Worm (Caenorhabditis elegans): ENCODE measurements around the gene hpo-26.

Gene hpo-26

DNA sequence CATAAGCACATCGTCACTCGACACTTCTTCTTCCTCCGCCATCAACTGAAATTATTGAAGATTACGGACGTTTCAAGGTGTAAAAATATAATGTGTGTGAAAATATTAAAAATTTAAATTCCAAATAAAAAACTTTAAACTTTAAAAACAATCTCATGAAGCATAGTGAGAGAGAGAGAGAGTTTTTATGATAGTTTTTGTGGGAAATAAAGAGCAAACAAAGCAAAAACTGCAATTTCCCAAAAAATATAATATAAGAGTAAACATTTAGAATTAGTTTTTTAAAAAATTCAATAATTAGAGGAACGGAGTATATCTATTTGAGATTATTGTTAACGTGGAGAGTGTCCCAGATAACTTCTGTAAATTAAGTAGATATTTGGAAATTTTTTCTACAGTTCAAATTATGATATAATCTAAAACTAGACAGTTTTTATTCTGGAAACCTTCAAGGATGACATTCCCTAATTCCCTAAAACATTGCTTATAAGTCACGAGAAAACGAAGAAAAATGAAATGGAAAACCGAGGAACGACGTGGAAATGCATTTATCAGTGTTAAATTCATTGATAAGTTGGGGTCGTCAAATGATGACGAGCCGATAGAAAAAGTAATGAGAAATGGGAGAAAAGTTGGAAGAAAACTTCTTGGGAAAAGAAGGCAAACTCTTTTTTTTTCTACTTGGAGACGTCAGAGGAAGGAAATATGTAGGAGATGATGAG is 13.8 kb upstream of the hpo-26 start, which contains the start of gene dre-1:
Gene dre-1, minus strand, starts transcription at position 51 of the 722 bp plus-strand sequence.
- no peak for TF ChIP-seq nfya-1 (tag; optimal IDR thresholded peaks at IDR 0.05; ENCODE audit: insufficient read depth)
- TF ChIP-seq ceh-9 (tag; optimal IDR thresholded peaks at IDR 0.05), result no peak
- no peak for TF ChIP-seq ceh-82 (tag; optimal IDR thresholded peaks at IDR 0.05)
- TF ChIP-seq nhr-77 (tag; optimal IDR thresholded peaks at IDR 0.05), result no peak
- TF ChIP-seq zag-1 (tag; optimal IDR thresholded peaks at IDR 0.05), result no peak
- TF ChIP-seq pha-4 (tag; optimal IDR thresholded peaks at IDR 0.05), result peak; percentile 3
- no peak for TF ChIP-seq ceh-16 (tag; optimal IDR thresholded peaks at IDR 0.05)
- no peak for TF ChIP-seq pqm-1 (tag; optimal IDR thresholded peaks at IDR 0.05)
- TF ChIP-seq elt-2 (tag; optimal IDR thresholded peaks at IDR 0.05), result peak; percentile 67

DNA sequence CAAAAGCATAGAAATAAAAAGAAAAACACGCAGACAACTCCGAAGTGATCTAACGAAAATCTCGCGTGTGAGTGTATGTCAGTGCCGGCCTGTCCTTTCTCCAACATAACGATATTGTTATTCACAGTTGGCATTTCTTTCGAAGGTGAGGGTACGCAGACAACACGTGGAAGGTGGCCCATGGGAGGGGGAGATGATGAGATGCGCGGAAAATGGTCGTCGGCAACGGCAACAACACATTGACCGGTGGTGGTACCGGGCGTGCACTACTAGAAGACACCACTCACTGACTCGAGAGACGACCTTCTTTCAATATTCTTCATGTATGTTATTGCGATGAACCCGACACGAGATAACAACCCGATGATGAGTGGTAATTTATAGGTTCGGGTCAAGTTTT is 12.1 kb upstream of the hpo-26 start:
- no peak for TF ChIP-seq nfya-1 (tag; optimal IDR thresholded peaks at IDR 0.05; ENCODE audit: insufficient read depth)
- peak; percentile 41 for TF ChIP-seq nhr-25 (tag; optimal IDR thresholded peaks at IDR 0.05)
- TF ChIP-seq lsy-12 (tag; optimal IDR thresholded peaks at IDR 0.05), result peak; percentile 9
- TF ChIP-seq nhr-23 (tag; optimal IDR thresholded peaks at IDR 0.05), result peak; percentile 6

DNA sequence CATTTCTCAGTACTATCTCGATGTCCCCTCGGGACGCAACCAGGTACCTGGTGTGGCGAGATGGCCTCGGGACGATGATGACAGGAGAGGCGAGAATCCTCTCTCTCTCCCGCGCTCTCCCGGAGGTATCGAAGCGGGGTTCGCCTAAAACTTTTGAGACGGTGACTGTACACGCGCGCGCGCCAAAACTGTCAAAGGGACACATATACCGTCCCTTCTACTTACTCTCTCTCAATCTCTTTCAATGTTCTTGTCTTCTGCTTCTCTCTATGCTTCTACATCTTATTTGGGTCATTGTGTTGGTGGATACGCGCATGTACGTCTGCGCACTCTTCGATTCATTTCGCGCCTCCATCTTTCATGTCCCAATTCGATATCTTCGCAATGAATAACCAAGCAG is 9.0 kb upstream of the hpo-26 start:
- TF ChIP-seq nhr-76 (tag; optimal IDR thresholded peaks at IDR 0.05), result no peak
- TF ChIP-seq ceh-16 (tag; optimal IDR thresholded peaks at IDR 0.05), result no peak
- no peak for TF ChIP-seq lin-39 (tag; optimal IDR thresholded peaks at IDR 0.05)
- no peak for TF ChIP-seq lsy-12 (tag; optimal IDR thresholded peaks at IDR 0.05)
- TF ChIP-seq zag-1 (tag; optimal IDR thresholded peaks at IDR 0.05), result no peak
- TF ChIP-seq ceh-28 (tag; optimal IDR thresholded peaks at IDR 0.05), result no peak
- TF ChIP-seq nhr-67 (tag; optimal IDR thresholded peaks at IDR 0.05), result no peak
- TF ChIP-seq egl-27 (tag; optimal IDR thresholded peaks at IDR 0.05), result no peak
- TF ChIP-seq nhr-23 (tag; optimal IDR thresholded peaks at IDR 0.05), result peak; percentile 84
- no peak for TF ChIP-seq snpc-4 (tag; optimal IDR thresholded peaks at IDR 0.05)
- peak; percentile 51 for TF ChIP-seq nhr-43 (tag; optimal IDR thresholded peaks at IDR 0.05; ENCODE audit: poor library complexity, severe bottlenecking)
- no peak for TF ChIP-seq mml-1 (tag; optimal IDR thresholded peaks at IDR 0.05)
- TF ChIP-seq nhr-25 (tag; optimal IDR thresholded peaks at IDR 0.05), result peak; percentile 65
- TF ChIP-seq fkh-2 (tag; optimal IDR thresholded peaks at IDR 0.05), result no peak
- TF ChIP-seq skn-1 (tag; optimal IDR thresholded peaks at IDR 0.05), result no peak
- no peak for TF ChIP-seq ZK546.5 (tag; optimal IDR thresholded peaks at IDR 0.05)
- TF ChIP-seq ceh-9 (tag; optimal IDR thresholded peaks at IDR 0.05), result no peak
- TF ChIP-seq ama-1 (optimal IDR thresholded peaks at IDR 0.05), result peak; percentile 14
- TF ChIP-seq eor-1 (tag; optimal IDR thresholded peaks at IDR 0.05), result no peak
- TF ChIP-seq ceh-82 (tag; optimal IDR thresholded peaks at IDR 0.05), result no peak
- TF ChIP-seq elt-1 (tag; optimal IDR thresholded peaks at IDR 0.05), result no peak
- TF ChIP-seq R02D3.7 (tag; optimal IDR thresholded peaks at IDR 0.05), result no peak
- no peak for TF ChIP-seq tbx-2 (tag; optimal IDR thresholded peaks at IDR 0.05)
- no peak for TF ChIP-seq aly-2 (tag; optimal IDR thresholded peaks at IDR 0.05)
- no peak for TF ChIP-seq lin-15B (tag; optimal IDR thresholded peaks at IDR 0.05)
- no peak for TF ChIP-seq elt-2 (tag; optimal IDR thresholded peaks at IDR 0.05)
- TF ChIP-seq ztf-11 (tag; optimal IDR thresholded peaks at IDR 0.05), result no peak
- no peak for TF ChIP-seq daf-12 (tag; optimal IDR thresholded peaks at IDR 0.05)
- TF ChIP-seq elt-3 (tag; optimal IDR thresholded peaks at IDR 0.05), result no peak
- no peak for TF ChIP-seq sea-2 (GFP tag; optimal IDR thresholded peaks at IDR 0.05)
- no peak for TF ChIP-seq hmg-11 (tag; optimal IDR thresholded peaks at IDR 0.05)

DNA sequence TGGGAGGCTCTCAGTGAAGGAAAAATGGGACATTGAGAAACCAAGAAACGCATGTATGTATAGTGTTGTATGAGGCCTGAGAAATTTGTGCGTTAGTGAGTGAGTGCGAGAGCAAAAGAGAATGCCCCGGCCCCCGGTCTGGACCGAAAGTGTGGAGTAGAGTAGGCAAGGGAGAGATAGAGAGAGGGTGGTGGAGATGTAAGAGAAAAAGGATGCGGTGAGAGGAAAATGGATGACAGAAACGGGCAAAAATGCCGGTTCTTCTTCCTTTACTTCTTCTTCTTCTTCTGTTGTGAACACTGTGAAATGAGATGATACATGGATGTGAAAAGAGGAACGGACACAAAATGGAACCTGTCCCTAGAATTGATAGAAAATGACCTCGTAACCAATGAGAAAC is 5.5 kb upstream of the hpo-26 start:
- TF ChIP-seq skn-1 (tag; optimal IDR thresholded peaks at IDR 0.05) (no peak), ztf-4 (tag; optimal IDR thresholded peaks at IDR 0.05) (no peak), zag-1 (tag; optimal IDR thresholded peaks at IDR 0.05) (no peak), nhr-43 (tag; optimal IDR thresholded peaks at IDR 0.05; ENCODE audit: poor library complexity, severe bottlenecking) (no peak), pqm-1 (tag; optimal IDR thresholded peaks at IDR 0.05) (no peak), unc-62 (GFP tag; optimal IDR thresholded peaks at IDR 0.05) (no peak), nhr-23 (tag; optimal IDR thresholded peaks at IDR 0.05) (peak; percentile 3), nfya-1 (tag; optimal IDR thresholded peaks at IDR 0.05; ENCODE audit: insufficient read depth) (peak; percentile 40), ama-1 (optimal IDR thresholded peaks at IDR 0.05) (peak; percentile 38), elt-1 (tag; optimal IDR thresholded peaks at IDR 0.05) (no peak), nhr-11 (tag; optimal IDR thresholded peaks at IDR 0.05) (no peak), R02D3.7 (tag; optimal IDR thresholded peaks at IDR 0.05) (no peak), ceh-82 (tag; optimal IDR thresholded peaks at IDR 0.05) (no peak), sea-2 (GFP tag; optimal IDR thresholded peaks at IDR 0.05) (no peak), ztf-11 (tag; optimal IDR thresholded peaks at IDR 0.05) (no peak), daf-12 (tag; optimal IDR thresholded peaks at IDR 0.05) (no peak), aly-2 (tag; optimal IDR thresholded peaks at IDR 0.05) (no peak), pha-4 (tag; optimal IDR thresholded peaks at IDR 0.05) (peak; percentile 42), tbx-2 (tag; optimal IDR thresholded peaks at IDR 0.05) (no peak), elt-2 (tag; optimal IDR thresholded peaks at IDR 0.05) (no peak), nhr-76 (tag; optimal IDR thresholded peaks at IDR 0.05) (no peak), lin-15B (tag; optimal IDR thresholded peaks at IDR 0.05) (no peak), fkh-10 (GFP tag; optimal IDR thresholded peaks at IDR 0.05) (no peak), ceh-16 (tag; optimal IDR thresholded peaks at IDR 0.05) (no peak), jun-1 (tag; optimal IDR thresholded peaks at IDR 0.05) (no peak), unc-39 (tag; optimal IDR thresholded peaks at IDR 0.05) (no peak), hmg-11 (tag; optimal IDR thresholded peaks at IDR 0.05) (peak; percentile 68), egl-27 (tag; optimal IDR thresholded peaks at IDR 0.05) (no peak), ceh-28 (tag; optimal IDR thresholded peaks at IDR 0.05) (no peak), mml-1 (tag; optimal IDR thresholded peaks at IDR 0.05) (no peak), nhr-12 (tag; optimal IDR thresholded peaks at IDR 0.05) (no peak), lin-39 (tag; optimal IDR thresholded peaks at IDR 0.05) (peak; percentile 53), nhr-77 (tag; optimal IDR thresholded peaks at IDR 0.05) (no peak)
